Worm (Caenorhabditis elegans) whole organism, L1 larva: ENCODE data around the gene parg-2.

Experiments
- efl-3 ChIP-seq: fragments of 200-800 bp; sonication (Bioruptor generic); optimal IDR thresholded peaks from 2 replicates; lab custom pipeline; 2018; ENCODE audit warnings: mild to moderate bottlenecking, missing genetic modification characterization, missing compliant biosample characterization
- unc-130 ChIP-seq: fragments of 150-350 bp; optimal IDR thresholded peaks from 2 replicates; lab custom pipeline; 2017; ENCODE audit warnings: missing biosample characterization, missing genetic modification characterization, inconsistent platforms

DNA sequence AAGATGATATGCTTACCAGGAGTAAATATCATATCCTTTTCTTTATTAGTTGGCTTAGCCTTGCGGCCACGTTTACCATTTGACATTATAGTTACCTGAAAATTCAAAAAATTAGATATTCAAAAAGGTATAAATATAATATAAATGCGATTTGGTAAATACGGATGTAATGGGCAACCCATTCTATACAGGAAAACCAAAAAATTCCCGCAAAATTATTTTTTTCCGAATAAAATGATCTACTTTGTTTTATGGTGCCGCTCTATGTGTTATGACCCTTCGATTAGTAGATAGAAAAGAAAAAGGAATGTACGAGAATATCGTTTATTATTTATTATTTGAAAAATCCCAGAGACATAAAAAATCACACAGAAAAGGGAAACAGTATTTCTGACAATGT, 39.8 kb upstream of the parg-2 start, which contains the start of gene elli-1:
- TF ChIP-seq efl-3 (GFP tag; lab: Kevin White, UChicago), result no peak
- TF ChIP-seq unc-130 (tag; lab: Kevin White, UChicago), result no peak
